Worm (Caenorhabditis elegans): Measurements from ENCODE around the gene ttll-5.

DNA sequence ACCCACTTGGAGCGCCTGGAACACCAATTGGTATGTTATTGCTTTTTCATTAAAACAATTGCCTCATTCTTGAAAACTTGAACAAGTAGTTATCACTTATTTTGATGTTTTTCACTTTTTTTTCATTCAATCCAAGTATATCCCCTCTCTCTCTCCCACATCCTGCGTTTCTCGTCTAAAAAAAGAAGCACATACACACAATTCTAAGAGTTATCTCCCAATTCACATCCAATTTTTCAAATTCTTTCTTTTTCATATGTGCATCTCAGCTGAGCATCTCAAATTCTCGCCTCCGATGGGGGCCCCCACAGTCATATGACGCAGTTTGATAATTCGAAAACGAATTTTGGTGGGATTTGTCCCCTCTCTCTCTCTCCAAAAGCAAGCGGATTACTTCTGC, 27.8 kb downstream of the ttll-5 start:
- TF ChIP-seq elt-3 (tag; optimal IDR thresholded peaks at IDR 0.05) (no peak), unc-39 (tag; optimal IDR thresholded peaks at IDR 0.05) (no peak), ama-1 (optimal IDR thresholded peaks at IDR 0.05) (no peak), skn-1 (tag; optimal IDR thresholded peaks at IDR 0.05) (no peak), ztf-1 (GFP tag; conservative IDR thresholded peaks at IDR 0.05) (no peak), mdl-1 (tag; optimal IDR thresholded peaks at IDR 0.05) (no peak), ZK546.5 (tag; optimal IDR thresholded peaks at IDR 0.05) (no peak), aly-2 (tag; optimal IDR thresholded peaks at IDR 0.05) (no peak), zag-1 (tag; optimal IDR thresholded peaks at IDR 0.05) (no peak), snpc-4 (tag; optimal IDR thresholded peaks at IDR 0.05) (no peak), elt-1 (tag; optimal IDR thresholded peaks at IDR 0.05) (no peak)

Measured in whole organism, L2 larva.